Worm (Caenorhabditis elegans) whole organism, L4 larva: Measurements from ENCODE around the gene M01F1.8.

ENCODE experiments used
- F44E2.7 ChIP-seq: fragments of 200-800 bp; sonication (Bioruptor generic); IDR thresholded peaks from 2 replicates; pipeline ENCODE4 v2.1.2; 2022; ENCODE audit warnings: missing genetic modification characterization, missing compliant biosample characterization
- F49E8.2 ChIP-seq: sonication (generic microtip); optimal IDR thresholded peaks from 2 replicates; lab custom pipeline; 2016; ENCODE audit warnings: missing compliant biosample characterization, mild to moderate bottlenecking, missing genetic modification characterization, borderline replicate concordance
- R02D3.7 ChIP-seq: fragments of 150-350 bp; sonication (generic microtip); optimal IDR thresholded peaks from 3 replicates; lab custom pipeline; 2014; ENCODE audit warnings: missing biosample characterization, missing genetic modification characterization
- Y48G9A.11 ChIP-seq: fragments of 200-800 bp; sonication (Bioruptor generic); IDR thresholded peaks from 2 replicates; pipeline ENCODE4 v1.3.6; 2022; ENCODE audit warnings: missing genetic modification reagents, missing genetic modification characterization, missing compliant biosample characterization
- Y5F2A.4 ChIP-seq: fragments of 200-800 bp; sonication (Bioruptor generic); optimal IDR thresholded peaks from 2 replicates; lab custom pipeline; 2018; ENCODE audit warnings: mild to moderate bottlenecking, missing genetic modification characterization, missing compliant biosample characterization
- Y75B8A.6 ChIP-seq: fragments of 200-800 bp; sonication (Bioruptor generic); IDR thresholded peaks from 2 replicates; pipeline ENCODE4 v1.3.6; 2022; ENCODE audit warnings: missing genetic modification reagents, missing genetic modification characterization, missing compliant biosample characterization
- aha-1 ChIP-seq: fragments of 150-350 bp; peaks from one replicate; lab custom pipeline; 2014; ENCODE audit warnings: missing biosample characterization, missing genetic modification characterization
- ama-1 ChIP-seq: fragments of 150-350 bp; optimal IDR thresholded peaks from 2 replicates; lab custom pipeline; 2014; ENCODE audit warnings: inconsistent platforms, mixed read lengths
- arid-1 ChIP-seq: fragments of 200-800 bp; sonication (Bioruptor generic); conservative IDR thresholded peaks from 2 replicates; pipeline ENCODE4 v1.3.6; 2022; ENCODE audit warnings: missing genetic modification reagents, missing genetic modification characterization, missing compliant biosample characterization
- ceh-44 ChIP-seq: fragments of 200-800 bp; sonication (Bioruptor generic); IDR thresholded peaks from 2 replicates; pipeline ENCODE4 v1.3.6; 2022; ENCODE audit warnings: missing genetic modification reagents, missing genetic modification characterization, missing compliant biosample characterization
- ces-1 ChIP-seq: fragments of 150-350 bp; sonication (generic microtip); optimal IDR thresholded peaks from 4 replicates; lab custom pipeline; 2014; ENCODE audit warnings: missing biosample characterization, missing genetic modification reagents, missing genetic modification characterization
- dmd-6 ChIP-seq: fragments of 200-800 bp; sonication (Bioruptor generic); IDR thresholded peaks from 2 replicates; pipeline ENCODE4 v1.3.6; 2022; ENCODE audit warnings: missing genetic modification reagents, missing genetic modification characterization, missing compliant biosample characterization
- dmd-9 ChIP-seq: fragments of 200-800 bp; sonication (Bioruptor generic); IDR thresholded peaks from 2 replicates; pipeline ENCODE4 v1.3.6; 2022; ENCODE audit warnings: missing genetic modification reagents, missing genetic modification characterization, missing compliant biosample characterization
- dpl-1 ChIP-seq: fragments of 150-350 bp; optimal IDR thresholded peaks from 2 replicates; lab custom pipeline; 2014; ENCODE audit warnings: missing biosample characterization, missing genetic modification reagents, missing genetic modification characterization
- dve-1 ChIP-seq: sonication (generic microtip); optimal IDR thresholded peaks from 2 replicates; lab custom pipeline; 2017; ENCODE audit warnings: antibody characterized with exemption, mild to moderate bottlenecking, missing genetic modification characterization, missing compliant biosample characterization; ENCODE audit not compliant: insufficient read depth
- fos-1 ChIP-seq: fragments of 150-350 bp; optimal IDR thresholded peaks from 2 replicates; lab custom pipeline; 2014; ENCODE audit warnings: missing biosample characterization, missing genetic modification characterization
- hlh-11 ChIP-seq: fragments of 200-800 bp; sonication (Bioruptor generic); optimal IDR thresholded peaks from 2 replicates; lab custom pipeline; 2018; ENCODE audit warnings: mild to moderate bottlenecking, missing genetic modification characterization, missing compliant biosample characterization
- hlh-30 ChIP-seq: sonication (generic microtip); optimal IDR thresholded peaks from 2 replicates; lab custom pipeline; 2017; ENCODE audit warnings: antibody characterized with exemption, mild to moderate bottlenecking, missing genetic modification characterization, missing compliant biosample characterization; ENCODE audit not compliant: insufficient read depth
- hmg-1.1 ChIP-seq: fragments of 200-800 bp; sonication (Bioruptor generic); IDR thresholded peaks from 2 replicates; pipeline ENCODE4 v1.3.6; 2022; ENCODE audit warnings: missing genetic modification reagents, missing genetic modification characterization, missing compliant biosample characterization
- lin-39 ChIP-seq: fragments of 150-350 bp; optimal IDR thresholded peaks from 2 replicates; lab custom pipeline; 2014; ENCODE audit warnings: missing biosample characterization, missing genetic modification reagents, missing genetic modification characterization
- lir-3 ChIP-seq: sonication (generic microtip); optimal IDR thresholded peaks from 2 replicates; lab custom pipeline; 2016; ENCODE audit warnings: mild to moderate bottlenecking, missing genetic modification characterization, missing compliant biosample characterization
- madf-5 ChIP-seq, 2 experiments: fragments of 200-800 bp; sonication (Bioruptor generic); IDR thresholded peaks; 2 replicates each; pipeline ENCODE4 v1.3.6; 2022; ENCODE audit warnings: missing compliant biosample characterization in 2 of 2, missing genetic modification characterization in 2 of 2
- madf-9 ChIP-seq: fragments of 200-800 bp; sonication (Bioruptor generic); conservative IDR thresholded peaks from 2 replicates; pipeline ENCODE4 v1.3.6; 2022; ENCODE audit warnings: missing genetic modification reagents, missing genetic modification characterization, missing compliant biosample characterization
- mdl-1 ChIP-seq, 2 experiments: fragments of 150-350 bp in 1 of 2; sonication (generic microtip) in 1 of 2; optimal IDR thresholded peaks; 2 replicates each; lab custom pipeline; 2014 to 2017; ENCODE audit warnings: missing biosample characterization in 2 of 2, missing genetic modification characterization in 2 of 2
- mep-1 ChIP-seq: fragments of 150-350 bp; sonication (generic microtip); optimal IDR thresholded peaks from 3 replicates; lab custom pipeline; 2014; ENCODE audit warnings: missing biosample characterization, missing genetic modification characterization
- mes-2 ChIP-seq: sonication (generic microtip); optimal IDR thresholded peaks from 2 replicates; lab custom pipeline; 2016; ENCODE audit warnings: missing genotype, mild to moderate bottlenecking, missing genetic modification characterization, missing compliant biosample characterization; ENCODE audit not compliant: poor library complexity, severe bottlenecking
- mxl-3 ChIP-seq: fragments of 200-800 bp; sonication (Bioruptor generic); optimal IDR thresholded peaks from 2 replicates; lab custom pipeline; 2018; ENCODE audit warnings: mild to moderate bottlenecking, missing genetic modification characterization, missing compliant biosample characterization
- nhr-102 ChIP-seq: sonication (generic microtip); optimal IDR thresholded peaks from 2 replicates; lab custom pipeline; 2016; ENCODE audit warnings: mild to moderate bottlenecking, missing genetic modification characterization, moderate library complexity, missing compliant biosample characterization
- nhr-25 ChIP-seq: sonication (generic microtip); optimal IDR thresholded peaks from 2 replicates; lab custom pipeline; 2017; ENCODE audit warnings: missing genetic modification characterization, mild to moderate bottlenecking, missing compliant biosample characterization, antibody characterized with exemption, moderate library complexity, borderline replicate concordance; ENCODE audit not compliant: insufficient read depth
- nhr-28 ChIP-seq: fragments of 150-350 bp; optimal IDR thresholded peaks from 2 replicates; lab custom pipeline; 2014; ENCODE audit warnings: missing biosample characterization, missing genetic modification characterization
- nhr-42 ChIP-seq: fragments of 200-800 bp; sonication (Bioruptor generic); IDR thresholded peaks from 2 replicates; pipeline ENCODE4 v1.3.6; 2022; ENCODE audit warnings: missing genetic modification characterization, missing compliant biosample characterization
- nhr-48 ChIP-seq: sonication (generic microtip); optimal IDR thresholded peaks from 2 replicates; lab custom pipeline; 2016; ENCODE audit warnings: mild to moderate bottlenecking, missing genetic modification characterization, missing compliant biosample characterization
- php-3 ChIP-seq: fragments of 200-800 bp; sonication (Bioruptor generic); IDR thresholded peaks from 2 replicates; pipeline ENCODE4 v1.3.6; 2022; ENCODE audit warnings: missing genetic modification reagents, missing genetic modification characterization, missing compliant biosample characterization
- pqm-1 ChIP-seq: sonication (generic microtip); optimal IDR thresholded peaks from 2 replicates; lab custom pipeline; 2017; ENCODE audit warnings: missing biosample characterization, missing genetic modification characterization
- rbr-2 ChIP-seq: sonication (generic microtip); optimal IDR thresholded peaks from 2 replicates; lab custom pipeline; 2016; ENCODE audit warnings: missing genotype, missing genetic modification characterization, missing compliant biosample characterization
- saeg-2 ChIP-seq: fragments of 200-800 bp; sonication (Bioruptor generic); IDR thresholded peaks from 2 replicates; pipeline ENCODE4 v1.3.6; 2022; ENCODE audit warnings: missing genetic modification reagents, missing genetic modification characterization, missing compliant biosample characterization
- set-16 ChIP-seq: fragments of 200-800 bp; sonication (Bioruptor generic); IDR thresholded peaks from 2 replicates; pipeline ENCODE4 v1.3.6; 2022; ENCODE audit warnings: missing genetic modification reagents, missing genetic modification characterization, missing compliant biosample characterization
- spr-3 ChIP-seq: fragments of 200-800 bp; sonication (Bioruptor generic); optimal IDR thresholded peaks from 2 replicates; lab custom pipeline; 2018; ENCODE audit warnings: mild to moderate bottlenecking, missing genetic modification characterization, missing compliant biosample characterization
- unc-130 ChIP-seq: sonication (generic microtip); optimal IDR thresholded peaks from 2 replicates; lab custom pipeline; 2016; ENCODE audit warnings: missing genetic modification reagents, missing genetic modification characterization, missing compliant biosample characterization
- unc-62 ChIP-seq, 3 experiments: fragments of 150-350 bp in 1 of 3; sonication (generic microtip); optimal IDR thresholded peaks in 2 of 3; peaks in 1 of 3; 1 replicate in 1 of 3; 2 replicates in 2 of 3; lab custom pipeline; 2014 to 2017; ENCODE audit warnings: missing biosample characterization in 3 of 3, missing genetic modification characterization in 3 of 3, missing genetic modification reagents in 3 of 3, missing genotype in 1 of 3
- zip-11 ChIP-seq: fragments of 200-800 bp; sonication (Bioruptor generic); IDR thresholded peaks from 2 replicates; pipeline ENCODE4 v1.3.6; 2022; ENCODE audit warnings: missing genetic modification characterization, missing compliant biosample characterization
- zip-2 ChIP-seq: fragments of 150-350 bp; optimal IDR thresholded peaks from 2 replicates; lab custom pipeline; 2014; ENCODE audit warnings: missing biosample characterization, missing genetic modification characterization
- ztf-7 ChIP-seq: fragments of 150-350 bp; optimal IDR thresholded peaks from 2 replicates; lab custom pipeline; 2014; ENCODE audit warnings: missing biosample characterization, missing genetic modification characterization

Gene M01F1.8

ce11 chrIII:3529744-3530208 is 27.4 kb upstream of the M01F1.8 start, which contains the start of gene pitp-1 (continued):
- TF ChIP-seq php-3 (GFP tag; lab: Robert Waterston, UW) (0 out of 2 replicates have a peak, but pooled peaks have one; percentile 10), arid-1 (GFP tag; lab: Robert Waterston, UW) (no peak), lir-3 (no peak), ceh-44 (no peak), dve-1 (peak; percentile 57), unc-130 (GFP tag; lab: Kevin White, UChicago) (no peak), F44E2.7 (GFP tag; lab: Robert Waterston, UW) (no peak), set-16 (GFP tag; lab: Robert Waterston, UW) (no peak), nhr-48 (peak; percentile 78), zip-11 (GFP tag; lab: Robert Waterston, UW) (no peak), dmd-9 (GFP tag; lab: Robert Waterston, UW) (no peak), rbr-2 (tag; lab: Kevin White, UChicago) (no peak), hlh-11 (peak; percentile 44), ces-1 (GFP tag; lab: Kevin White, UChicago) (no peak), madf-9 (GFP tag; lab: Robert Waterston, UW) (no peak), pqm-1 (tag; lab: Kevin White, UChicago) (peak; percentile 41)

- TF ChIP-seq mes-2 (tag; lab: Kevin White, UChicago) (no peak), Y5F2A.4 (GFP tag; lab: Kevin White, UChicago) (no peak), unc-62 (GFP tag; optimal IDR thresholded peaks at IDR 0.05 in 1 of 2; lab: Kevin White, UChicago) (no peak), unc-62 (tag; optimal IDR thresholded peaks at IDR 0.05; lab: Kevin White, UChicago) (no peak), php-3 (GFP tag; lab: Robert Waterston, UW) (no peak), Y75B8A.6 (GFP tag; lab: Robert Waterston, UW) (no peak), nhr-42 (GFP tag; lab: Robert Waterston, UW) (no peak)
Measured at ce11 chrIII:3528342-3528741, 26.0 kb upstream of the M01F1.8 start, which contains the start of gene rpl-37. Gene rpl-37, plus strand, starts transcription at chrIII:3528642.

- TF ChIP-seq unc-62 (GFP tag; optimal IDR thresholded peaks at IDR 0.05 in 1 of 2; lab: Kevin White, UChicago) (peak in 1 of 2 experiments; percentile 97), unc-62 (tag; optimal IDR thresholded peaks at IDR 0.05; lab: Kevin White, UChicago) (no peak), mdl-1 (tag; optimal IDR thresholded peaks at IDR 0.05; lab: Kevin White, UChicago) (no peak), zip-2 (tag; lab: Kevin White, UChicago) (no peak), dpl-1 (GFP tag; lab: Kevin White, UChicago) (no peak), mep-1 (tag; lab: Kevin White, UChicago) (no peak), lin-39 (no peak), nhr-25 (no peak), nhr-48 (no peak)
Measured at ce11 chrIII:3523363-3523762, 21.0 kb upstream of the M01F1.8 start.

ce11 chrIII:3520417-3520816 is 18.1 kb upstream of the M01F1.8 start:
- TF ChIP-seq madf-9 (GFP tag; lab: Robert Waterston, UW), result no peak
- TF ChIP-seq hmg-1.1 (GFP tag; lab: Robert Waterston, UW), result no peak
- peak in 1 of 2 experiments; percentile 52 for TF ChIP-seq mdl-1 (tag; optimal IDR thresholded peaks at IDR 0.05; lab: Kevin White, UChicago)
- no peak for TF ChIP-seq nhr-25
- no peak for TF ChIP-seq ama-1 (lab: Kevin White, UChicago)
- no peak for TF ChIP-seq spr-3 (GFP tag; lab: Kevin White, UChicago)
- no peak for TF ChIP-seq F49E8.2 (tag; lab: Kevin White, UChicago)
- no peak for TF ChIP-seq F44E2.7 (GFP tag; lab: Robert Waterston, UW)
- peak; percentile 79 for TF ChIP-seq mxl-3 (GFP tag; lab: Kevin White, UChicago)
- TF ChIP-seq saeg-2 (GFP tag; lab: Robert Waterston, UW), result no peak
- TF ChIP-seq madf-5 (GFP tag; IDR thresholded peaks at IDR 0.05; lab: Robert Waterston, UW), result no peak
- no peak for TF ChIP-seq rbr-2 (tag; lab: Kevin White, UChicago)
- TF ChIP-seq zip-2 (tag; lab: Kevin White, UChicago), result no peak
- TF ChIP-seq set-16 (GFP tag; lab: Robert Waterston, UW), result no peak
- peak; percentile 65 for TF ChIP-seq nhr-28 (tag; lab: Kevin White, UChicago)
- TF ChIP-seq hlh-30, result peak; percentile 61
- TF ChIP-seq aha-1 (tag; lab: Kevin White, UChicago), result peak; percentile 71
- TF ChIP-seq fos-1 (tag; lab: Kevin White, UChicago), result no peak
- no peak for TF ChIP-seq Y48G9A.11 (GFP tag; lab: Robert Waterston, UW)
- TF ChIP-seq dve-1, result peak; percentile 85
- TF ChIP-seq nhr-102 (tag; lab: Kevin White, UChicago), result peak; percentile 20
- TF ChIP-seq ceh-44, result no peak
- TF ChIP-seq dmd-6 (GFP tag; lab: Robert Waterston, UW), result peak; percentile 92
- TF ChIP-seq ztf-7 (tag; lab: Kevin White, UChicago), result no peak
- TF ChIP-seq pqm-1 (tag; lab: Kevin White, UChicago), result peak; percentile 55
- TF ChIP-seq hlh-11, result peak; percentile 74
- no peak for TF ChIP-seq R02D3.7 (tag; lab: Kevin White, UChicago)
